Fruit fly (Drosophila melanogaster) whole organism, embryonic: Measurements from ENCODE around the gene Ent3.

Source experiments
- CG10209 ChIP-seq: fragments of 200-800 bp; sonication (Bioruptor generic); optimal IDR thresholded peaks from 3 replicates; lab custom pipeline; 2017; ENCODE audit warnings: missing biosample characterization, mild to moderate bottlenecking, missing genetic modification characterization, missing genetic modification reagents
- CG10959 ChIP-seq: fragments of 200-800 bp; sonication (Bioruptor generic); IDR thresholded peaks from 2 replicates; pipeline ENCODE4 v1.3.6; 2022; ENCODE audit warnings: missing biosample characterization, missing genetic modification characterization
- CG12155 ChIP-seq: fragments of 200-800 bp; sonication (Bioruptor generic); optimal IDR thresholded peaks from 3 replicates; lab custom pipeline; 2016; ENCODE audit warnings: missing biosample characterization, missing genetic modification characterization
- CG12219 ChIP-seq: fragments of 200-800 bp; sonication (Bioruptor generic); optimal IDR thresholded peaks from 3 replicates; lab custom pipeline; 2018; ENCODE audit warnings: missing biosample characterization, mild to moderate bottlenecking, missing genetic modification characterization
- CG13775 ChIP-seq: fragments of 200-800 bp; sonication (Bioruptor generic); optimal IDR thresholded peaks from 3 replicates; lab custom pipeline; 2017; ENCODE audit warnings: missing biosample characterization, mild to moderate bottlenecking, missing genetic modification characterization
- CG15601 ChIP-seq: fragments of 200-800 bp; sonication (Bioruptor generic); optimal IDR thresholded peaks from 3 replicates; lab custom pipeline; 2019; ENCODE audit warnings: missing biosample characterization, mild to moderate bottlenecking, missing genetic modification characterization, moderate library complexity
- CG1602 ChIP-seq: fragments of 200-800 bp; sonication (Bioruptor generic); optimal IDR thresholded peaks from 3 replicates; lab custom pipeline; 2016; ENCODE audit warnings: missing biosample characterization, missing genetic modification characterization
- CG16863 ChIP-seq: fragments of 200-800 bp; sonication (Bioruptor generic); optimal IDR thresholded peaks from 3 replicates; lab custom pipeline; 2016; ENCODE audit warnings: missing biosample characterization, missing genetic modification characterization
- CG17568 ChIP-seq: fragments of 200-800 bp; sonication (Bioruptor generic); optimal IDR thresholded peaks from 2 replicates; lab custom pipeline; 2018; ENCODE audit warnings: missing biosample characterization, mild to moderate bottlenecking, missing genetic modification characterization, moderate library complexity
- CG18262 ChIP-seq: fragments of 200-800 bp; optimal IDR thresholded peaks from 3 replicates; lab custom pipeline; 2019; ENCODE audit warnings: missing biosample characterization, mild to moderate bottlenecking, missing genetic modification characterization, moderate library complexity
- CG2199 ChIP-seq: fragments of 200-800 bp; sonication (Bioruptor generic); IDR thresholded peaks from 3 replicates; pipeline ENCODE4 v1.3.6; 2022; ENCODE audit warnings: missing biosample characterization, missing genetic modification characterization
- CG2712 ChIP-seq: fragments of 200-800 bp; optimal IDR thresholded peaks from 3 replicates; lab custom pipeline; 2019; ENCODE audit warnings: missing biosample characterization, mild to moderate bottlenecking, missing genetic modification characterization, moderate library complexity
- CG31365 ChIP-seq: fragments of 200-800 bp; sonication (Bioruptor generic); optimal IDR thresholded peaks from 2 replicates; lab custom pipeline; 2018; ENCODE audit warnings: missing biosample characterization, mild to moderate bottlenecking, missing genetic modification characterization
- CG32532 ChIP-seq: fragments of 200-800 bp; sonication (Bioruptor generic); IDR thresholded peaks from 2 replicates; pipeline ENCODE4 v1.3.6; 2022; ENCODE audit warnings: missing biosample characterization, missing genetic modification characterization
- CG7556 ChIP-seq: fragments of 200-800 bp; sonication (Bioruptor generic); optimal IDR thresholded peaks from 2 replicates; lab custom pipeline; 2017; ENCODE audit warnings: missing biosample characterization, mild to moderate bottlenecking, missing genetic modification characterization
- CG7745 ChIP-seq: fragments of 200-800 bp; sonication (Bioruptor generic); optimal IDR thresholded peaks from 2 replicates; lab custom pipeline; 2018; ENCODE audit warnings: missing biosample characterization, mild to moderate bottlenecking, missing genetic modification characterization, moderate library complexity
- CG7839 ChIP-seq: fragments of 200-800 bp; sonication (Bioruptor generic); optimal IDR thresholded peaks from 3 replicates; lab custom pipeline; 2018; ENCODE audit warnings: missing biosample characterization, mild to moderate bottlenecking, missing genetic modification characterization, moderate library complexity
- CG8290 ChIP-seq, 3 experiments: fragments of 200-800 bp; sonication (Bioruptor generic); optimal IDR thresholded peaks; 2 replicates each; lab custom pipeline; 2016 to 2019; ENCODE audit warnings: missing biosample characterization in 3 of 3, missing genetic modification characterization in 3 of 3, mild to moderate bottlenecking in 2 of 3, moderate library complexity in 1 of 3
- CG9727 ChIP-seq: fragments of 200-800 bp; sonication (Bioruptor generic); optimal IDR thresholded peaks from 3 replicates; lab custom pipeline; 2017; ENCODE audit warnings: missing biosample characterization, mild to moderate bottlenecking, missing genetic modification characterization
- CTCF ChIP-seq: fragments of 200-800 bp; sonication (Bioruptor generic); optimal IDR thresholded peaks from 2 replicates; lab custom pipeline; 2017; ENCODE audit warnings: missing biosample characterization, mild to moderate bottlenecking, missing genetic modification characterization, moderate library complexity
- Chrac-16 ChIP-seq: fragments of 200-800 bp; sonication (Bioruptor generic); optimal IDR thresholded peaks from 3 replicates; lab custom pipeline; 2016; ENCODE audit warnings: missing biosample characterization, missing genetic modification characterization
- D ChIP-seq, 2 experiments: fragments of 200-800 bp in 1 of 2; fragments of >200 bp in 1 of 2; sonication (Bioruptor generic) in 1 of 2; optimal IDR thresholded peaks; 2 replicates in 1 of 2; 3 replicates in 1 of 2; lab custom pipeline; 2017; ENCODE audit warnings: mild to moderate bottlenecking in 1 of 2, missing biosample characterization in 1 of 2, missing genetic modification characterization in 1 of 2, missing genetic modification reagents in 1 of 2
- Dfd ChIP-seq, 2 experiments: fragments of >200 bp; optimal IDR thresholded peaks; 2 replicates each; lab custom pipeline; 2017; ENCODE audit warnings: missing biosample characterization in 2 of 2, missing genetic modification characterization in 2 of 2
- HmgZ ChIP-seq: fragments of 200-800 bp; sonication (Bioruptor generic); optimal IDR thresholded peaks from 2 replicates; lab custom pipeline; 2018; ENCODE audit warnings: missing biosample characterization, mild to moderate bottlenecking, missing genetic modification characterization
- Jarid2 ChIP-seq: fragments of 200-800 bp; sonication (Bioruptor generic); optimal IDR thresholded peaks from 3 replicates; lab custom pipeline; 2017; ENCODE audit warnings: mild to moderate bottlenecking, missing biosample characterization, missing genetic modification reagents, missing genetic modification characterization
- Kr ChIP-seq: fragments of 200-800 bp; sonication (Bioruptor generic); optimal IDR thresholded peaks from 2 replicates; lab custom pipeline; 2017; ENCODE audit warnings: missing biosample characterization, mild to moderate bottlenecking, missing genetic modification characterization
- Nf-YB ChIP-seq: fragments of 200-800 bp; sonication (Bioruptor generic); optimal IDR thresholded peaks from 3 replicates; lab custom pipeline; 2019; ENCODE audit warnings: missing biosample characterization, mild to moderate bottlenecking, missing genetic modification characterization, moderate library complexity
- PHDP ChIP-seq: fragments of 200-800 bp; sonication (Bioruptor generic); optimal IDR thresholded peaks from 3 replicates; lab custom pipeline; 2018; ENCODE audit warnings: missing biosample characterization, mild to moderate bottlenecking, missing genetic modification characterization, moderate library complexity
- Taf1 ChIP-seq: fragments of 200-800 bp; sonication (Bioruptor generic); IDR thresholded peaks from 2 replicates; pipeline ENCODE4 v1.3.6; 2022; ENCODE audit warnings: missing biosample characterization, missing genetic modification characterization
- Trl ChIP-seq, 3 experiments: fragments of >200 bp in 2 of 3; fragments of 200-800 bp in 1 of 3; sonication (Bioruptor generic) in 1 of 3; optimal IDR thresholded peaks; 2 replicates in 1 of 3; 3 replicates in 2 of 3; lab custom pipeline; 2016 to 2017; ENCODE audit warnings: missing biosample characterization in 1 of 3, missing genetic modification characterization in 1 of 3
- YL-1 ChIP-seq: fragments of 200-800 bp; sonication (Bioruptor generic); optimal IDR thresholded peaks from 3 replicates; lab custom pipeline; 2017; ENCODE audit warnings: missing biosample characterization, mild to moderate bottlenecking, missing genetic modification characterization
- chm ChIP-seq: fragments of 200-800 bp; sonication (Bioruptor generic); IDR thresholded peaks from 2 replicates; pipeline ENCODE4 v1.3.6; 2022; ENCODE audit warnings: missing biosample characterization, missing genetic modification characterization
- eyg ChIP-seq: fragments of 200-800 bp; sonication (Bioruptor generic); optimal IDR thresholded peaks from 3 replicates; lab custom pipeline; 2016; ENCODE audit warnings: missing biosample characterization, missing genetic modification characterization
- fd3F ChIP-seq: fragments of 200-800 bp; sonication (Bioruptor generic); optimal IDR thresholded peaks from 2 replicates; lab custom pipeline; 2018; ENCODE audit warnings: missing biosample characterization, mild to moderate bottlenecking, missing genetic modification characterization, moderate library complexity
- gem ChIP-seq: fragments of 200-800 bp; sonication (Bioruptor generic); optimal IDR thresholded peaks from 2 replicates; lab custom pipeline; 2019; ENCODE audit warnings: missing biosample characterization, mild to moderate bottlenecking, missing genetic modification characterization, moderate library complexity
- lab ChIP-seq: fragments of 200-800 bp; sonication (Bioruptor generic); optimal IDR thresholded peaks from 3 replicates; lab custom pipeline; 2017; ENCODE audit warnings: missing biosample characterization, missing genetic modification characterization, mild to moderate bottlenecking, moderate library complexity, missing genetic modification reagents
- lilli ChIP-seq: fragments of 200-800 bp; sonication (Bioruptor generic); optimal IDR thresholded peaks from 3 replicates; lab custom pipeline; 2016; ENCODE audit warnings: missing biosample characterization, missing genetic modification characterization
- odd ChIP-seq: fragments of 200-800 bp; sonication (Bioruptor generic); optimal IDR thresholded peaks from 2 replicates; lab custom pipeline; 2017; ENCODE audit warnings: missing biosample characterization, mild to moderate bottlenecking, missing genetic modification characterization
- pan ChIP-seq, 4 experiments: fragments of >200 bp in 3 of 4; fragments of 200-800 bp in 1 of 4; sonication (Bioruptor generic) in 1 of 4; optimal IDR thresholded peaks in 3 of 4; IDR thresholded peaks in 1 of 4; 2 replicates each; pipeline versions ENCODE4 v1.3.6 to Lab custom; 2017 to 2022; ENCODE audit warnings: missing biosample characterization in 2 of 4, missing genetic modification characterization in 2 of 4, mixed read lengths in 1 of 4
- run ChIP-seq: fragments of 200-800 bp; sonication (Bioruptor generic); optimal IDR thresholded peaks from 3 replicates; lab custom pipeline; 2018; ENCODE audit warnings: missing biosample characterization, mild to moderate bottlenecking, missing genetic modification characterization
- sc ChIP-seq, 3 experiments: fragments of >200 bp in 2 of 3; fragments of 200-800 bp in 1 of 3; sonication (Bioruptor generic) in 1 of 3; optimal IDR thresholded peaks; 2 replicates in 2 of 3; 3 replicates in 1 of 3; lab custom pipeline; 2017; ENCODE audit warnings: mild to moderate bottlenecking in 1 of 3, missing biosample characterization in 1 of 3, missing genetic modification characterization in 1 of 3, missing genetic modification reagents in 1 of 3
- sd ChIP-seq: fragments of 200-800 bp; sonication (Bioruptor generic); optimal IDR thresholded peaks from 3 replicates; lab custom pipeline; 2018; ENCODE audit warnings: missing biosample characterization, mild to moderate bottlenecking, missing genetic modification characterization, moderate library complexity
- seq ChIP-seq: fragments of 200-800 bp; sonication (Bioruptor generic); IDR thresholded peaks from 2 replicates; pipeline ENCODE4 v1.3.6; 2022; ENCODE audit warnings: missing biosample characterization, missing genetic modification characterization
- unpg ChIP-seq: fragments of 200-800 bp; sonication (Bioruptor generic); optimal IDR thresholded peaks from 3 replicates; lab custom pipeline; 2018; ENCODE audit warnings: missing biosample characterization, mild to moderate bottlenecking, missing genetic modification characterization, moderate library complexity
- vvl ChIP-seq: fragments of 200-800 bp; sonication (Bioruptor generic); IDR thresholded peaks from 2 replicates; pipeline ENCODE4 v1.3.6; 2022; ENCODE audit warnings: missing biosample characterization, missing genetic modification characterization
- zfh2 ChIP-seq: fragments of 200-800 bp; sonication (Bioruptor generic); optimal IDR thresholded peaks from 2 replicates; lab custom pipeline; 2016; ENCODE audit warnings: missing biosample characterization, missing genetic modification characterization

Gene Ent3

DNA sequence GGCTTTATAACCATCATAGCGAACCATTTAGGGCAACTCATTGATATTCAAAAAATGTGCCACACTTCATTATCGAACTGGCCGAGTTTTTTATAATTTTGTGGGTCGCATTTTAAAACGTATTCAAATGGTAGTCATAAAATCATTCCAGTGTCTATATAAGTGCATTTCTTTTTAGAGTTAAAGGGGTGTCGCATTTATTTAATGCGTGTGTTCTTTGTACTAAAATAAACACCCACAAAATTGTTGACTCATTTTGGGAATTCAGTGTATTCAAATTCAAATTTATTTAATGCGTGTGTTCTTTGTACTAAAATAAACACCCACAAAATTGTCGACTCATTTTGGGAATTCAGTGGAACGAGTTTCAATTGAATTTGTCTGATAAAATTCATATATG lies 23.0 kb upstream of the Ent3 start (continued):
- TF ChIP-seq CG7839 (tag; lab: Kevin White, UChicago) (no peak), CG8290 (GFP tag; optimal IDR thresholded peaks at IDR 0.05; lab: Kevin White, UChicago) (no peak), CG8290 (tag; optimal IDR thresholded peaks at IDR 0.05; lab: Kevin White, UChicago) (peak in 1 of 2 experiments; percentile 45), CG15601 (tag; lab: Kevin White, UChicago) (peak; percentile 26), CG7745 (tag; lab: Kevin White, UChicago) (no peak), CG17568 (GFP tag; lab: Kevin White, UChicago) (peak; percentile 54), PHDP (peak; percentile 48), sd (tag; lab: Kevin White, UChicago) (peak; percentile 72), Dfd (GFP tag; optimal IDR thresholded peaks at IDR 0.05; lab: Kevin White, UChicago) (no peak), CG10959 (GFP tag; lab: Robert Waterston, UW) (no peak), CG10209 (GFP tag; lab: Kevin White, UChicago) (peak; percentile 17), Nf-YB (GFP tag; lab: Kevin White, UChicago) (peak; percentile 1), Kr (no peak), CG2712 (tag; lab: Kevin White, UChicago) (no peak), vvl (GFP tag; lab: Robert Waterston, UW) (peak; percentile 52; the same call in 1 of the 2 replicates), HmgZ (tag; lab: Kevin White, UChicago) (no peak), CTCF (GFP tag; lab: Kevin White, UChicago) (no peak), odd (GFP tag; lab: Kevin White, UChicago) (peak; percentile 18), seq (GFP tag; lab: Robert Waterston, UW) (no peak)
- TF ChIP-seq, all 482 proteins: peak for 22

DNA sequence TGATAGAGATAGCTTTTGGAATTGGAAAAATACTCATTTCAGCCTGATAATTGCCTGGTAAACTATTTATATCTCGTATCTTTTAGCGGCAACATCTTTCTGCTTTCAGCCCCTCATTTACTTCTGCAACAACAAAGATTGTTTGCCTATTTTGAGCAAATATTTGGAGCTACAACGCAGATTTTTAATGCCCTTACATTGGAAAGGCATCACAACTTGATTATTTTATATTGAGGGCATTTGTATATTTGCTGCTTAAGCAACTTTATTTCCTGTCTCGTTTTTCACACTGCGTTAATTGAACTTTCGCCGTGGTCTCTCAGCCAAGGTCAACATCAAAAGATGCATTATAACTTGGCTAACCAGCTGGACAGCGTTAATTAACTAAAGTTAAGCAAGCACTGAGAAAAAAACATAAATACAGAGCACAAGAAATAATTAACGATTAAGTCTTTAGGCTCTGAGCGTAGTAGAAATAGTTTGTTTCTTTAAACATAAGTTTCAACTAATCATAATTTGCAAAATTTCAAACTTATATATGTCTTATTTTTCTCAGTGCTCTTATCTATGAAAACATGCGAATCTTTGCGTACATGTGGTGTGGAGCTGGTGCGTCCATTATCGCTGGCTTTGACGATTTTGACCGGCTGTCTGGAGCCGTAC lies 22.0 kb upstream of the Ent3 start:
- peak; percentile 25 for TF ChIP-seq CG16863 (GFP tag; lab: Kevin White, UChicago)
- peak; percentile 71 for TF ChIP-seq lilli (GFP tag; lab: Kevin White, UChicago)
- no peak for TF ChIP-seq YL-1
- TF ChIP-seq CG32532 (GFP tag; lab: Robert Waterston, UW), result peak; percentile 61; the same call in 1 of the 2 replicates
- peak; percentile 18 for TF ChIP-seq eyg (GFP tag; lab: Kevin White, UChicago)
- peak; percentile 38 for TF ChIP-seq CG12219 (GFP tag; lab: Kevin White, UChicago)
- no peak for TF ChIP-seq D (optimal IDR thresholded peaks at IDR 0.05; lab: Kevin White, UChicago)
- TF ChIP-seq D (GFP tag; optimal IDR thresholded peaks at IDR 0.05; lab: Kevin White, UChicago), result no peak
- TF ChIP-seq Trl (optimal IDR thresholded peaks at IDR 0.05; lab: Kevin White, UChicago), result no peak
- TF ChIP-seq Trl (GFP tag; optimal IDR thresholded peaks at IDR 0.05; lab: Kevin White, UChicago), result peak; percentile 58
- no peak for TF ChIP-seq CG2199 (GFP tag; lab: Robert Waterston, UW)
- TF ChIP-seq chm (GFP tag; lab: Robert Waterston, UW), result peak; percentile 36; the same call in 1 of the 2 replicates
- peak; percentile 68 for TF ChIP-seq unpg (GFP tag; lab: Kevin White, UChicago)
- TF ChIP-seq CG12155, result peak; percentile 45
- peak; percentile 35 for TF ChIP-seq lab (GFP tag; lab: Kevin White, UChicago)
- no peak for TF ChIP-seq Jarid2 (GFP tag; lab: Kevin White, UChicago)
- peak; percentile 2 for TF ChIP-seq run (tag; lab: Kevin White, UChicago)
- TF ChIP-seq CG7556 (GFP tag; lab: Kevin White, UChicago), result peak; percentile 60
- TF ChIP-seq gem (tag; lab: Kevin White, UChicago), result peak; percentile 75
- TF ChIP-seq fd3F (GFP tag; lab: Kevin White, UChicago), result peak; percentile 9
- peak; percentile 57 for TF ChIP-seq CG13775 (GFP tag; lab: Kevin White, UChicago)
- peak; percentile 43 for TF ChIP-seq CG9727 (GFP tag; lab: Kevin White, UChicago)
- TF ChIP-seq sc (optimal IDR thresholded peaks at IDR 0.05; lab: Kevin White, UChicago), result no peak
- TF ChIP-seq sc (GFP tag; optimal IDR thresholded peaks at IDR 0.05; lab: Kevin White, UChicago), result no peak
- TF ChIP-seq Taf1 (GFP tag; lab: Robert Waterston, UW), result peak; percentile 32; the same call in 1 of the 2 replicates
- TF ChIP-seq pan (optimal IDR thresholded peaks at IDR 0.05; lab: Kevin White, UChicago), result no peak
- TF ChIP-seq pan (GFP tag; optimal IDR thresholded peaks at IDR 0.05 in 1 of 2, IDR thresholded peaks at IDR 0.05 in 1 of 2), result peak in 1 of 2 experiments; percentile 69
- peak; percentile 30 for TF ChIP-seq Chrac-16 (GFP tag; lab: Kevin White, UChicago)
- peak; percentile 34 for TF ChIP-seq CG1602 (GFP tag; lab: Kevin White, UChicago)
- TF ChIP-seq CG18262 (tag; lab: Kevin White, UChicago), result peak; percentile 43
- TF ChIP-seq CG31365 (tag; lab: Kevin White, UChicago), result no peak
- peak; percentile 44 for TF ChIP-seq zfh2 (GFP tag; lab: Kevin White, UChicago)
